Fruit fly (Drosophila melanogaster): ENCODE measurements around the gene CG17237.

- TF ChIP-seq pan (optimal IDR thresholded peaks at IDR 0.05) (no peak), usp (GFP tag; optimal IDR thresholded peaks at IDR 0.05) (no peak), EcR (GFP tag; optimal IDR thresholded peaks at IDR 0.05) (no peak), Dll (optimal IDR thresholded peaks at IDR 0.05) (no peak), CG8478 (optimal IDR thresholded peaks at IDR 0.05) (no peak)
These were observed at the start of gene CG17237 for dm6 chr2L:2289316-2289715.

Data from whole organism.